Fruit fly (Drosophila melanogaster) ovary, adult (tissue): ENCODE results near the gene Mvb12.

Experiments used
- CG17801 ChIP-seq: fragments of 200-800 bp; optimal IDR thresholded peaks from 2 replicates; lab custom pipeline; 2019; ENCODE audit warnings: missing biosample characterization, mild to moderate bottlenecking, missing genetic modification characterization, moderate library complexity; ENCODE audit not compliant: partially characterized antibody

Mvb12 gene

DNA sequence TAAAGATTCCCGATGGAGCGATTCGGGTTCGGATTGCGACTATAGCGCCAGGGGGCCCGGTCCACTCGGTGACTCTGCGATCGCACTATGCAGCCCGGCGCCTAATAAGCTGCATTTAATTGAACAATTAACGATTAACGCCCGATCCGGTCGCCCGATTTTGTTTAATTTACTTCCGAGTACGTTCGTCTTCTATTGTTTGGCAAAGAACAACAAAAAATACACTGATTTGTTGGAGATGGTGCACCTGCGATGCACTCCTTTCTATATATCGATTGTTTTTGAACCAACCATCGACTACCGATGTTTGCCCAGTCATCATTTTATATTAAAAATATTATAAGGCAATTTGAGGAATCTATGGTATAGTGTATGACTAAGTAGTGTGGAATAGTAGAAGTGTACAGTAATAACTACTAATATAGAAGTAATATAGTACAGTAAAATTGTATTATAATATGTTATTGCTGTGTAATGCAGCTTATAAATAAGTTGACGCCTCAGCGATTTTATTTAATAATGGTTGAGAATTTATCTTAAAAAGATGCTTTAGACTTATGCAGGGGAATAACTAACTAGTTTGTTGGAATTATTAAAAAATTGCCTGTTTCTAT, at the start of gene Mvb12:
Mvb12 (minus strand) TSS at position 217 of the 614 bp plus-strand sequence.
- no peak for TF ChIP-seq CG17801 (GFP tag; lab: Kevin White, UChicago)

- TF ChIP-seq CG17801 (GFP tag; lab: Kevin White, UChicago), result no peak
Observed at dm6 chrX:18149292-18149691, 48.2 kb upstream of the Mvb12 start.

DNA sequence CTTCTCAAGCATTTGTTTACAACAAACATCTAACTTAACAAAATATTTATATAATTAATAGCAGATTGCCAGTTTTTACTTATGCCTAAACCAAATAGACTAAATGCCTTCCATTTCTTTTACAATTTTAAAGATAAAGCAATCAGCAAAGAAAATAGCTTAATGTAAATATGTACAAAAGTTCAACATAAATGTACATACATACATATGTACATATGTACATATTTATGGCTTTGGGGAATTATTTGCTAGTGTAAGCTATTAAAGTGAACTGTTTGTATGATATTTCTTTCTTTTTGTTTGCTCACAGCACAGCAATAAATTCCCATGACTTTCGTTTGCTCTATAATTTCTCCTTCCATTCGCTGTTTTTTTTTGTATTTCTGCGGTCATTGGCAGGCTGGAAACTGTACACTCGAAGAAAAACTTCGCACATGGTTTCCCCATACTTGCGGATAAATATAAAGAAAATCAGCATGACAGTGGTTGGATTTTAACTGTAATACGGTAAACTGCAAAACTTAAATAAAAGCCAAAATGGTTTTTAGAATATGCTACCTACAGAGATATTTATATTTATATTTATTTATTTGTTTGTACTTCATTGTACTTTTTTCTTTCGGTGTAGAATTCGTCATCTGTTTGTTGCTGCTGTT, 39.9 kb upstream of the Mvb12 start:
- no peak for TF ChIP-seq CG17801 (GFP tag; lab: Kevin White, UChicago)

- no peak for TF ChIP-seq CG17801 (GFP tag; lab: Kevin White, UChicago)
Observed at dm6 chrX:18139950-18140349, 38.8 kb upstream of the Mvb12 start.

- TF ChIP-seq CG17801 (GFP tag; lab: Kevin White, UChicago), result no peak
Observed at dm6 chrX:18138297-18138696, 37.2 kb upstream of the Mvb12 start, which contains the start of gene CG43229. TSS of gene CG43229 (plus strand) at chrX:18138542.

- TF ChIP-seq CG17801 (GFP tag; lab: Kevin White, UChicago), result no peak
Observed at dm6 chrX:18136910-18137849, 36.1 kb upstream of the Mvb12 start, which contains the start of gene ari-1. TSS of gene ari-1 (minus strand) at chrX:18137784.

DNA sequence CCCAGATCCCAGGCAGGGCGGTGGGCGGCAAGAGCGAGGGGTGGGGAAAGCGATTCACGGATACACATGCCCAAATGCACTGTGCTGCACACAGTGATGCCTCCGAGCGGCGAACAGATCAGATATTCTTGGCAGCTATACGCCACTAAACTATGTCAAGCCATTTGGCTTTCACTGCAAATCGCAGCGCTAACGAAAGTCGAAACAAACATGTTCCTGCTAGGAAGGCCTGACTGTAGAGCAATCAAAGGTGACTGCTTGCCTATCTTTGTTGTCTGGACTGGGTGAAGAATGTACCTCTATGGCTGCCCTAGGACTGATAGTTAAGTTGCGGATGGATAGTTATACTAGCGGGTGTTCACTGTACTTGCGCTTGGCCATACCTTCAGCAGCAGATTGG, 34.9 kb upstream of the Mvb12 start:
- TF ChIP-seq CG17801 (GFP tag; lab: Kevin White, UChicago), result no peak

- no peak for TF ChIP-seq CG17801 (GFP tag; lab: Kevin White, UChicago)
Observed at dm6 chrX:18130168-18130567, 29.1 kb upstream of the Mvb12 start, which contains the start of gene CG43133. TSS of gene CG43133 (minus strand) at chrX:18130178.

DNA sequence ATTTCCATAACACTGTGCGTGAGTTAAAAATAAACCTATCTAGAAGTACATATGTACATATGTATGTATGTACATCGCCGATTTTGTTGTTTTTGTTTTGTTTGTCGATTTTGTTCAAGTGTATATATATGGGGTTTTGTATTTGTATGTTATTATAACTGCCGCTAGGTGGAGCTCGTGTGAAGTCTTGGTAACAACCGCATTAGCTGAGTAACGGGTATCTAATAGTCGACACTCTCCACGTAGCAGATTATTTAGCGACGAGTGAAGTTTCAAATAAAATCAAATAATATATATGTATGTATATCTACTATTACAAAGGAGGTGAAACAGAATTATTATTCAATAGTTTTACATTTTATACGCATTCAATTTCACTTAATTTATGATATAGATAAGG, 28.2 kb upstream of the Mvb12 start:
- TF ChIP-seq CG17801 (GFP tag; lab: Kevin White, UChicago), result no peak

DNA sequence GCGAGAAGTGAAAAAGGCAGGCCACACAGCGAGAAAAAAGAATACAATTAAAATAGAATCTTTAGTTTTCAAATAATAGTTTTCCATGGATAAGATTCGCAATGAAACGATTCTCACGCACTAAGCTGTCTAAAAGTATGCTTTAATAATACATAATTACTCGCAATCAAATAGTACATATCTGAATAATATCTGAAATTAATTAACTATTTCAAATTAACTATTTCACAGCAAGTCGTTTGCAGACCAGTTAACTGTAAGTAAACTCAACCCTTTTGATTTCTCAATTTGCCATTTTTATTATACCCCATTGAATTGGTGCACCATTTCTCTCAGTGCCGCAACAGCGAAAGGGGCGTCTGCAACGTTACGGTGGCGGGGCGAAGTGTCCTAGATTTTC, 24.4 kb upstream of the Mvb12 start:
- no peak for TF ChIP-seq CG17801 (GFP tag; lab: Kevin White, UChicago)

- no peak for TF ChIP-seq CG17801 (GFP tag; lab: Kevin White, UChicago)
Observed at dm6 chrX:18118519-18118918, 17.4 kb upstream of the Mvb12 start.

DNA sequence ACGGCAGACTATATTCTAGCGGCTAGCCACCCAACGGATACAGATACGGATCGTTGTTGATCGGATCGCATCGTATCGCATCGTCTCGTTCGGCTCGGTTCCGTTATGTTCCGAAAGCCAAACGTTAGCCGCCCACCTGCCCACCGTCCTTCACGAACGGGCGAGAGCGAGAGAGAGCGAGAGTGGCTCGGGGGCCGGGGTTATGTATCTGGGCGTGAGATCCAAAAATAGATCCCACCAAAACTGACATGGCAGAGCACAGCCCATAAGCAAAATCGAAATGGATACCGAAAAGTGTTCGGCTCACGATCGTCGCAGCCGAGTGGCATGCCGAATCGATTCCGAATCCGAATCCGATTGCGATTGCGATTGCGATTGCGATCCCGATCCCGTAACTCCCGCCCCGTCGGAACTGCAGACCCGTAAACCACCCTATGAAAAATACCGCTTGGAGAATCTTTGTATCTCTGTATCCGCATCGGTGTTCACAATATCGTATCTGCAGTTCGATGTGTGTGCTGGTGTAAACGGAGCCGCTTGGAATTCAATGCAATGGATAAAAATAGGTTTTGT, 15.8 kb upstream of the Mvb12 start, which contains the start of gene wupA:
wupA (minus strand) TSS at position 112 of the 573 bp plus-strand sequence.
- TF ChIP-seq CG17801 (GFP tag; lab: Kevin White, UChicago), result no peak

DNA sequence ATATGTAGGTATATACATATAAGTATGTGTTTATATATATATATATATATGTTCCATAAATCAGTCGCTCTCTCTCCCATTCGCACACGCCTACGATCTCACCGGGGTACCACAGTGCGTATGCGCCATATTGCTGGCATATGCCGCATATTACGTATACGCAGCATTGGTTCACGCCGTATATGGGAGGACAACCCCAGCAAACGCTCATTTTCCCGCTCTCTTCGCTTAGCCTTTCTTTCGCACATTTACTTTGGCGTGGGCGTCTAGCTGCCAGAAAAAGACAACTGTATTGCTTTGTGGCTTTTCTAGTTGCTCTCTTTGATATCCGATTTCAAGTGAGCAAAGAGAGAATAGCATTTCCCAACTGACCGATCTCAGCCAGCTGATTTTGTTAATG, 13.7 kb upstream of the Mvb12 start:
- TF ChIP-seq CG17801 (GFP tag; lab: Kevin White, UChicago), result no peak

DNA sequence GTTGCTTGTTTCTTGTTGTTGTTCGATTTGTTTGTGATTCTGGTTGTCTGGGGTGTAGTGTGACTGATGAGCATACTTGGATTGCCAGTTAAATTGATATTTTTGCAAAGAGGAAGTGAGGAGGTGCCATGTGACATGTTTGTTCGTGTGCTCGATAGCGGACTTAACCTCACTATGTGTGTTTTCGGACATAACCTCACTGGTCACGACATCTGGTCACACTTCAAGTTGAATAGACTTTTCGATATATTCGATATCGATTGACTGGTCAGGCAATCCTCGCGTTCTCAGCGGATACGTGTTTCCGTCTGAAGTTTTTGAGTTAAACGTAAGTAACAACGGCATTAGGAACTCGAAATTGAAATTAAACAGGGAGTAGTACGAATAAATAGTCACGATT, 7.6 kb upstream of the Mvb12 start:
- no peak for TF ChIP-seq CG17801 (GFP tag; lab: Kevin White, UChicago)

DNA sequence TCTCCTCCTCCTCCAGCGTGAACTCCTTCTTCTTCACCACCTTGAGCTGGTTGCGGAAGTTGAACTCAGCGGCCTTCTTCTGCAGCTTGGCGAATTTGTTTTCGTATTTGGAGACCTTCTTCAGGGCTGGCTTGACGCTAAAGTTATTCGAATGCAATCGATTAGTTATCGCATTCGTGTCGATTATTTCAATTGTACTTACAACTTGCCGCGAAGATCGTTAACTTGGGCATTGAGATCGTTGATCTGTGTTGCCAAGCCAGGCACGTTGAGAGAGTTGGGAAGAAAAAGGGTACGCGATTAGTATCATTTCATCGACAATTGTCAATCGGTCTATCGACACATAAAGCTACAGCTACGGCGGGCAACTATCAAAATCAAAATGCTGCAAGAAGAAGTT, 5.6 kb upstream of the Mvb12 start:
- no peak for TF ChIP-seq CG17801 (GFP tag; lab: Kevin White, UChicago)
